Worm (Caenorhabditis elegans) whole organism, L3 larva: ENCODE data around the gene Y41C4A.6.

Source experiments
- nhr-76 ChIP-seq: fragments of 150-350 bp; sonication (generic microtip); optimal IDR thresholded peaks from 5 replicates; lab custom pipeline; 2014; ENCODE audit warnings: missing biosample characterization, missing genetic modification characterization
- sea-2 ChIP-seq: fragments of 150-350 bp; sonication (generic microtip); optimal IDR thresholded peaks from 4 replicates; lab custom pipeline; 2014; ENCODE audit warnings: missing biosample characterization, missing genetic modification reagents, missing genetic modification characterization
- ztf-11 ChIP-seq: fragments of 150-350 bp; optimal IDR thresholded peaks from 2 replicates; lab custom pipeline; 2014; ENCODE audit warnings: missing biosample characterization, missing genetic modification characterization

DNA sequence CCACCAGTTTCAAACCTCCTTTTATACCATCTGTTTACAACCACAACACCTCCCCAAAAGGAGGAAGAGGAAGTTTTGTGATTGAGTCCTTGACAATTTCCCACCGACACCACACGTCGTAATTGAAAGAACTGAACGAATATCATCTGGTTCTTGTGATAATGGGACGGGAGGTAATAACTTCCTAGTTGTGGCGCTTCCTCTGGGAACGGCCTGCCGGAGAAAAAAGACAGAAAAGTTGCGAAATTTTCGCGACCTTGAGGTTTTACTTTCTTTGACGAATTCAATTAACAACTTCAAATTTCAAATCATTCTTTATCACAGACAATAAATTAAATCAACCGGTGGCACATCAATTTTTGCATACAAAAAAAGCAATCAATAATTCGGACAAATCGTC lies 10.3 kb downstream of the Y41C4A.6 start, which contains the start of gene col-96:
- TF ChIP-seq nhr-76 (tag; lab: Kevin White, UChicago) (no peak), ztf-11 (tag; lab: Kevin White, UChicago) (no peak), sea-2 (no peak)
